Fruit fly (Drosophila melanogaster) whole organism, embryonic: ENCODE results near the gene cmb.

Experiments
- CG12769 ChIP-seq: fragments of 200-800 bp; sonication (Bioruptor generic); optimal IDR thresholded peaks from 2 replicates; lab custom pipeline; 2019; ENCODE audit warnings: missing biosample characterization, mild to moderate bottlenecking, missing genetic modification characterization, moderate library complexity
- CG13894 ChIP-seq: fragments of 200-800 bp; sonication (Bioruptor generic); optimal IDR thresholded peaks from 3 replicates; lab custom pipeline; 2018; ENCODE audit warnings: missing biosample characterization, mild to moderate bottlenecking, missing genetic modification characterization, moderate library complexity
- CG14667 ChIP-seq: fragments of 200-800 bp; sonication (Bioruptor generic); IDR thresholded peaks from 2 replicates; pipeline ENCODE4 v1.3.6; 2022; ENCODE audit warnings: missing biosample characterization, missing genetic modification characterization
- CG15514 ChIP-seq: fragments of 200-800 bp; sonication (Bioruptor generic); optimal IDR thresholded peaks from 3 replicates; lab custom pipeline; 2017; ENCODE audit warnings: missing biosample characterization, missing genetic modification characterization, mild to moderate bottlenecking, moderate library complexity, missing genetic modification reagents
- CG16813 ChIP-seq: fragments of 200-800 bp; sonication (Bioruptor generic); IDR thresholded peaks from 3 replicates; pipeline ENCODE4 v1.3.6; 2022; ENCODE audit warnings: missing biosample characterization, missing genetic modification characterization; ENCODE audit not compliant: partially characterized antibody
- CG17829 ChIP-seq: fragments of 200-800 bp; optimal IDR thresholded peaks from 2 replicates; lab custom pipeline; 2019; ENCODE audit warnings: missing biosample characterization, mild to moderate bottlenecking, missing genetic modification characterization, moderate library complexity
- CG2116 ChIP-seq: fragments of 200-800 bp; sonication (Bioruptor generic); optimal IDR thresholded peaks from 3 replicates; lab custom pipeline; 2018; ENCODE audit warnings: missing biosample characterization, mild to moderate bottlenecking, missing genetic modification characterization
- CG32532 ChIP-seq: fragments of 200-800 bp; sonication (Bioruptor generic); IDR thresholded peaks from 2 replicates; pipeline ENCODE4 v1.3.6; 2022; ENCODE audit warnings: missing biosample characterization, missing genetic modification characterization
- CG9817 ChIP-seq: fragments of 200-800 bp; sonication (Bioruptor generic); optimal IDR thresholded peaks from 2 replicates; lab custom pipeline; 2018; ENCODE audit warnings: missing biosample characterization, mild to moderate bottlenecking, missing genetic modification characterization, moderate library complexity
- Dek ChIP-seq: fragments of 200-800 bp; sonication (Bioruptor generic); optimal IDR thresholded peaks from 3 replicates; lab custom pipeline; 2019; ENCODE audit warnings: missing biosample characterization, mild to moderate bottlenecking, missing genetic modification characterization, moderate library complexity
- Dp ChIP-seq: fragments of 200-800 bp; sonication (Bioruptor generic); optimal IDR thresholded peaks from 2 replicates; lab custom pipeline; 2018; ENCODE audit warnings: missing biosample characterization, mild to moderate bottlenecking, missing genetic modification characterization, moderate library complexity
- Ets97D ChIP-seq: fragments of 200-800 bp; sonication (Bioruptor generic); optimal IDR thresholded peaks from 3 replicates; lab custom pipeline; 2016; ENCODE audit warnings: missing biosample characterization, missing genetic modification characterization
- Fer1 ChIP-seq: fragments of 200-800 bp; sonication (Bioruptor generic); optimal IDR thresholded peaks from 2 replicates; lab custom pipeline; 2017; ENCODE audit warnings: missing biosample characterization, mild to moderate bottlenecking, missing genetic modification characterization
- Fer3 ChIP-seq: fragments of 200-800 bp; sonication (Bioruptor generic); optimal IDR thresholded peaks from 2 replicates; lab custom pipeline; 2018; ENCODE audit warnings: missing biosample characterization, mild to moderate bottlenecking, missing genetic modification characterization, moderate library complexity
- HLH4C ChIP-seq: fragments of 200-800 bp; sonication (Bioruptor generic); IDR thresholded peaks from 3 replicates; pipeline ENCODE4 v1.3.6; 2022; ENCODE audit warnings: missing biosample characterization, missing genetic modification characterization; ENCODE audit not compliant: partially characterized antibody
- Hr51 ChIP-seq, 2 experiments: fragments of 200-800 bp; sonication (Bioruptor generic); optimal IDR thresholded peaks; 2 replicates in 1 of 2; 3 replicates in 1 of 2; lab custom pipeline; 2016 to 2018; ENCODE audit warnings: missing biosample characterization in 2 of 2, missing genetic modification characterization in 2 of 2, mild to moderate bottlenecking in 1 of 2, moderate library complexity in 1 of 2
- Hsf ChIP-seq: fragments of 200-800 bp; sonication (Bioruptor generic); optimal IDR thresholded peaks from 3 replicates; lab custom pipeline; 2016; ENCODE audit warnings: missing biosample characterization, missing genetic modification characterization
- Max ChIP-seq: fragments of 200-800 bp; sonication (Bioruptor generic); optimal IDR thresholded peaks from 2 replicates; lab custom pipeline; 2016; ENCODE audit warnings: missing biosample characterization, mild to moderate bottlenecking, missing genetic modification characterization
- Myb ChIP-seq: fragments of 200-800 bp; sonication (Bioruptor generic); optimal IDR thresholded peaks from 2 replicates; lab custom pipeline; 2016; ENCODE audit warnings: missing biosample characterization, missing genetic modification characterization
- NFAT ChIP-seq: fragments of 200-800 bp; sonication (Bioruptor generic); IDR thresholded peaks from 2 replicates; pipeline ENCODE4 v1.3.6; 2022; ENCODE audit warnings: missing biosample characterization, missing genetic modification characterization
- NK7.1 ChIP-seq: fragments of 200-800 bp; sonication (Bioruptor generic); optimal IDR thresholded peaks from 3 replicates; lab custom pipeline; 2016; ENCODE audit warnings: missing biosample characterization, missing genetic modification characterization
- Nf-YB ChIP-seq: fragments of 200-800 bp; sonication (Bioruptor generic); optimal IDR thresholded peaks from 3 replicates; lab custom pipeline; 2019; ENCODE audit warnings: missing biosample characterization, mild to moderate bottlenecking, missing genetic modification characterization, moderate library complexity
- Opbp ChIP-seq: fragments of 200-800 bp; sonication (Bioruptor generic); IDR thresholded peaks from 3 replicates; pipeline ENCODE4 v1.3.6; 2022; ENCODE audit warnings: missing biosample characterization, missing genetic modification characterization; ENCODE audit not compliant: partially characterized antibody
- Ptx1 ChIP-seq: fragments of 200-800 bp; sonication (Bioruptor generic); IDR thresholded peaks from 2 replicates; pipeline ENCODE4 v1.3.6; 2022; ENCODE audit warnings: missing biosample characterization, missing genetic modification characterization
- Ravus ChIP-seq: fragments of 200-800 bp; sonication (Bioruptor generic); IDR thresholded peaks from 2 replicates; pipeline ENCODE4 v1.3.6; 2022; ENCODE audit warnings: missing biosample characterization, missing genetic modification characterization
- Scr ChIP-seq: fragments of 200-800 bp; sonication (Bioruptor generic); IDR thresholded peaks from 2 replicates; pipeline ENCODE4 v1.3.6; 2022; ENCODE audit warnings: missing biosample characterization, missing genetic modification characterization; ENCODE audit not compliant: partially characterized antibody
- Sry-δ ChIP-seq: fragments of 200-800 bp; sonication (Bioruptor generic); optimal IDR thresholded peaks from 2 replicates; lab custom pipeline; 2016; ENCODE audit warnings: missing biosample characterization, missing genetic modification characterization
- caup ChIP-seq: fragments of 200-800 bp; sonication (Bioruptor generic); optimal IDR thresholded peaks from 3 replicates; lab custom pipeline; 2017; ENCODE audit warnings: missing biosample characterization, mild to moderate bottlenecking, missing genetic modification characterization, moderate library complexity; ENCODE audit not compliant: severe bottlenecking
- cg ChIP-seq: fragments of 200-800 bp; sonication (Bioruptor generic); optimal IDR thresholded peaks from 3 replicates; lab custom pipeline; 2019; ENCODE audit warnings: missing biosample characterization, mild to moderate bottlenecking, missing genetic modification characterization, moderate library complexity
- chm ChIP-seq: fragments of 200-800 bp; sonication (Bioruptor generic); IDR thresholded peaks from 2 replicates; pipeline ENCODE4 v1.3.6; 2022; ENCODE audit warnings: missing biosample characterization, missing genetic modification characterization
- dmrt99B ChIP-seq: fragments of 200-800 bp; sonication (Bioruptor generic); optimal IDR thresholded peaks from 2 replicates; lab custom pipeline; 2018; ENCODE audit warnings: missing biosample characterization, mild to moderate bottlenecking, missing genetic modification characterization, moderate library complexity
- dpn ChIP-seq, 2 experiments: fragments of 200-800 bp; sonication (Bioruptor generic); optimal IDR thresholded peaks; 3 replicates each; lab custom pipeline; 2016; ENCODE audit warnings: missing biosample characterization in 2 of 2, missing genetic modification characterization in 2 of 2
- fru ChIP-seq: fragments of >200 bp; optimal IDR thresholded peaks from 2 replicates; lab custom pipeline; 2017
- gem ChIP-seq: fragments of 200-800 bp; sonication (Bioruptor generic); optimal IDR thresholded peaks from 2 replicates; lab custom pipeline; 2019; ENCODE audit warnings: missing biosample characterization, mild to moderate bottlenecking, missing genetic modification characterization, moderate library complexity
- gro ChIP-seq: fragments of 200-800 bp; sonication (Bioruptor generic); optimal IDR thresholded peaks from 2 replicates; lab custom pipeline; 2016; ENCODE audit warnings: missing biosample characterization, missing genetic modification characterization
- hbn ChIP-seq: fragments of 200-800 bp; sonication (Bioruptor generic); IDR thresholded peaks from 2 replicates; pipeline ENCODE4 v1.3.6; 2022; ENCODE audit warnings: missing biosample characterization, missing genetic modification characterization; ENCODE audit not compliant: partially characterized antibody
- her ChIP-seq: fragments of 200-800 bp; sonication (Bioruptor generic); optimal IDR thresholded peaks from 2 replicates; lab custom pipeline; 2016; ENCODE audit warnings: missing biosample characterization, missing genetic modification characterization
- inv ChIP-seq: fragments of 200-800 bp; sonication (Bioruptor generic); IDR thresholded peaks from 2 replicates; pipeline ENCODE4 v1.3.6; 2022; ENCODE audit warnings: missing biosample characterization, missing genetic modification characterization; ENCODE audit not compliant: partially characterized antibody
- jing ChIP-seq: fragments of 200-800 bp; sonication (Bioruptor generic); optimal IDR thresholded peaks from 2 replicates; lab custom pipeline; 2018; ENCODE audit warnings: missing biosample characterization, mild to moderate bottlenecking, missing genetic modification characterization
- onecut ChIP-seq: fragments of 200-800 bp; sonication (Bioruptor generic); IDR thresholded peaks from 2 replicates; pipeline ENCODE4 v1.3.6; 2022; ENCODE audit warnings: missing biosample characterization, missing genetic modification characterization
- pb ChIP-seq: fragments of 200-800 bp; sonication (Bioruptor generic); optimal IDR thresholded peaks from 3 replicates; lab custom pipeline; 2016; ENCODE audit warnings: missing biosample characterization, missing genetic modification characterization
- pita ChIP-seq: fragments of 200-800 bp; sonication (Bioruptor generic); optimal IDR thresholded peaks from 2 replicates; lab custom pipeline; 2017; ENCODE audit warnings: missing biosample characterization, mild to moderate bottlenecking, missing genetic modification characterization
- pnt ChIP-seq: fragments of 200-800 bp; sonication (Bioruptor generic); optimal IDR thresholded peaks from 3 replicates; lab custom pipeline; 2016; ENCODE audit warnings: missing biosample characterization, missing genetic modification characterization
- prd ChIP-seq, 3 experiments: fragments of >200 bp in 2 of 3; fragments of 200-800 bp in 1 of 3; sonication (Bioruptor generic) in 1 of 3; optimal IDR thresholded peaks in 2 of 3; IDR thresholded peaks in 1 of 3; 2 replicates in 2 of 3; 3 replicates in 1 of 3; pipeline versions ENCODE4 v1.3.6 to Lab custom; 2017 to 2022; ENCODE audit warnings: missing biosample characterization in 1 of 3, missing genetic modification characterization in 1 of 3
- pzg ChIP-seq: fragments of 200-800 bp; sonication (Bioruptor generic); optimal IDR thresholded peaks from 3 replicates; lab custom pipeline; 2018; ENCODE audit warnings: missing biosample characterization, mild to moderate bottlenecking, missing genetic modification characterization, moderate library complexity
- row ChIP-seq: fragments of 200-800 bp; sonication (Bioruptor generic); IDR thresholded peaks from 3 replicates; pipeline ENCODE4 v1.3.6; 2022; ENCODE audit warnings: missing biosample characterization, missing genetic modification characterization
- run ChIP-seq: fragments of 200-800 bp; sonication (Bioruptor generic); optimal IDR thresholded peaks from 3 replicates; lab custom pipeline; 2018; ENCODE audit warnings: missing biosample characterization, mild to moderate bottlenecking, missing genetic modification characterization

cmb gene

DNA sequence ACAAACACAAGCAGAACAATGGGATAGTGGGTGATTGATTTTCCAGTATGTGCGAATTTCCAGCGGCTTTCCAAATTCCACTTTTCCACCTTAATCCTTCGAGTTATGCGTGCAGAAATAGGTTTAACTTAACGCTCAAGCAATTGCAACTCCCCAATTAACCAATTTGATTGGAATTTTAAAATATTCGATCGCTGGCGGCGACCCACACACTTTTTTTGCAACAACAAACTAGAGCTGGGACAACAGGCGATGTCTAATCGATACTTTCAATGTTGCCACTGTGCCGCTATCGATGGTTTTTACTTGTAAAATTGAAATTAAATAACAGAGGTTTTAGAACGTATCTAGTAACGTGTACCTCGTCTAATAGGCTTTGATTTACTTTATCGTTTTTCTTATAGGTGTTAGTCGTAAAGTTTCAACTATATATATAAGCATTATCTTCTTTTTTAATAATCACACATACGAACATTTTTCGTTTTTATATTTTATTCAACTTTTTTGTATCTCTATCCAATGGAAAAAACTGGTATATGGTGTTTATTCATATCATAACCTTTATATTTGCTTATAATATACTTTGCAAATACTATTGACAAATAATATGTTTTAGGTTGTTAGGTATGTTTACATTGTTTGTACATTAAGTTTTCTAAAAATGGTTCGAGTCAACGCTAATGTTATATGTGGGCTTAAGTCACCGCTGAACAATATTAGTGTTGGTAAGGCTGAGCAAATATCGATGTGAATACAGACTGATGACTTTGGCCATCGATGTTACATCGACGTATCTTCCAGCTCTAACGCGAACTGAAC is 43.9 kb downstream of the cmb start, which contains the start of the genes Abp1 and Tgi (continued):
- peak; percentile 13; the same call in 1 of the 2 replicates for TF ChIP-seq CG32532 (GFP tag; lab: Robert Waterston, UW)
- TF ChIP-seq Opbp (GFP tag; lab: Robert Waterston, UW), result peak; percentile 89
- peak; percentile 7 for TF ChIP-seq Dek (tag; lab: Kevin White, UChicago)
- no peak for TF ChIP-seq Max (GFP tag; lab: Kevin White, UChicago)
- peak; percentile 77 for TF ChIP-seq CG16813
- TF ChIP-seq inv, result peak; percentile 69
- TF ChIP-seq hbn (GFP tag; lab: Robert Waterston, UW), result peak; percentile 64
- TF ChIP-seq Ptx1 (GFP tag; lab: Robert Waterston, UW), result peak; percentile 22; the same call in 1 of the 2 replicates
- peak; percentile 88 for TF ChIP-seq pzg
- TF ChIP-seq Hsf, result peak; percentile 35
- TF ChIP-seq Myb (GFP tag; lab: Kevin White, UChicago), result peak; percentile 38
- TF ChIP-seq HLH4C (GFP tag; lab: Robert Waterston, UW), result peak; percentile 61
- TF ChIP-seq NK7.1 (GFP tag; lab: Kevin White, UChicago), result no peak
- no peak for TF ChIP-seq jing (GFP tag; lab: Kevin White, UChicago)
- TF ChIP-seq cg, result peak; percentile 69
- TF ChIP-seq Dp (GFP tag; lab: Kevin White, UChicago), result peak; percentile 54
- no peak for TF ChIP-seq CG14667 (GFP tag; lab: Robert Waterston, UW)
- peak; percentile 36 for TF ChIP-seq gro (GFP tag; lab: Kevin White, UChicago)
- no peak for TF ChIP-seq Fer3 (tag; lab: Kevin White, UChicago)
- no peak for TF ChIP-seq Fer1 (GFP tag; lab: Kevin White, UChicago)
- TF ChIP-seq Nf-YB (GFP tag; lab: Kevin White, UChicago), result no peak
- no peak for TF ChIP-seq prd (optimal IDR thresholded peaks at IDR 0.05; lab: Kevin White, UChicago)
- peak; percentile 21; the same call in 1 of the 3 replicates for TF ChIP-seq prd (GFP tag; IDR thresholded peaks at IDR 0.05; lab: Robert Waterston, UW)
- TF ChIP-seq pb (GFP tag; lab: Kevin White, UChicago), result no peak
- TF ChIP-seq gem (tag; lab: Kevin White, UChicago), result peak; percentile 47
- TF ChIP-seq Ets97D (GFP tag; lab: Kevin White, UChicago), result peak; percentile 62
- no peak for TF ChIP-seq dmrt99B (tag; lab: Kevin White, UChicago)
- peak; percentile 16 for TF ChIP-seq caup (GFP tag; lab: Kevin White, UChicago)
- TF ChIP-seq her (GFP tag; lab: Kevin White, UChicago), result peak; percentile 36
- peak; percentile 33 for TF ChIP-seq row
- TF ChIP-seq Sry-δ, result peak; percentile 93
- TF ChIP-seq CG2116, result peak; percentile 73
- TF ChIP-seq CG15514 (GFP tag; lab: Kevin White, UChicago), result peak; percentile 87
- TF ChIP-seq Hr51 (GFP tag; optimal IDR thresholded peaks at IDR 0.05; lab: Kevin White, UChicago), result peak in 1 of 2 experiments; percentile 40
- peak; percentile 31 for TF ChIP-seq CG17829 (tag; lab: Kevin White, UChicago)
- TF ChIP-seq pnt (GFP tag; lab: Kevin White, UChicago), result no peak
- TF ChIP-seq CG12769, result peak; percentile 65
- peak; percentile 83 for TF ChIP-seq Scr (GFP tag; lab: Robert Waterston, UW)
- TF ChIP-seq pita (GFP tag; lab: Kevin White, UChicago), result peak; percentile 78
- peak; percentile 27 to 67 for TF ChIP-seq dpn (GFP tag; optimal IDR thresholded peaks at IDR 0.05; lab: Kevin White, UChicago)
- TF ChIP-seq CG13894, result peak; percentile 32
- peak; percentile 80 for TF ChIP-seq onecut (GFP tag; lab: Robert Waterston, UW)
- TF ChIP-seq fru (lab: Kevin White, UChicago), result no peak
- TF ChIP-seq NFAT (GFP tag; lab: Robert Waterston, UW), result peak; percentile 65
- peak; percentile 59; the same call in 1 of the 2 replicates for TF ChIP-seq chm
- TF ChIP-seq Ravus (GFP tag; lab: Robert Waterston, UW), result no peak
- TF ChIP-seq CG9817 (tag; lab: Kevin White, UChicago), result peak; percentile 36
- TF ChIP-seq run (tag; lab: Kevin White, UChicago), result no peak
